Fruit fly (Drosophila melanogaster): ENCODE data around the gene CG14621.

Gene CG14621

DNA sequence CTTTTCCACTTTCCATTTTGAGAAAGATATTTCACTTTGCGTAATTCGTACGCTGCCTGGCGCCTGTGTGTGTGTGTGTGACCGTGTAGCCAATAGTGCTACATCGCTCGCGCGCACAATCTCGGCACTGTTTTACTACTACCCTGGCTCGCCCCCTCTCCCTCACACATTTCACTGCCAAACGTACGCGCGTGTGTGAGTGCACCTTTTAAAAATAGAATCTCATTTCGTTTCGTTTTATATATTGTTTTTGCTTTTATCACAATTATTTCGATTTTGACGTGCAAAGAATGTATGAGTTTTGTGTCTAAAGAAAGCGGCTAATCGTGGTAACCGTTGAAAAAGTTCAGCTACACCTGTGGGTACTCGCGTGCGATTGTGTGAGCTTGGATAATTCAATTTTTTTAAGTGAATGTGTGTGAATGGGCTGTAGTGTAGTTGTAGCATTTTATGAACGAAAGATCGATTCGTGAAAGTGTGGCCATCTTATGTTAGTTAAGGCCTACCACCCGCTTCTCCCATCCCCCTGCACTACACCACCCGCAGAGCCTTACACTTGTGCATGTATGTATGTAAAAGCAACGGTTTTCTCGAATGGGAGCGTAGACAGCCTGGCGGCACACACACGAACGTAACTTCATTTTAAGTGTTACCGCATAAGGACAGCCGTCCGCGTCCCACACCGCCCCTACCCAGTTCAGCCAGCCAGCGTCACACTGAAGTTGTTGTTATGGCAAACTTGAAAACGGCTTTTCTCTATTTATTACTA lies 12.3 kb downstream of the CG14621 start:
- TF ChIP-seq CG14655 (GFP tag; optimal IDR thresholded peaks at IDR 0.05) (no peak), Pif1A (GFP tag; optimal IDR thresholded peaks at IDR 0.05) (no peak), CG13204 (GFP tag; optimal IDR thresholded peaks at IDR 0.05) (no peak), CG4496 (GFP tag; IDR thresholded peaks at IDR 0.05) (no peak; the same call in 2 of the 3 replicates), CG32121 (GFP tag; IDR thresholded peaks at IDR 0.05) (no peak), rn (GFP tag; IDR thresholded peaks at IDR 0.05) (no peak), CG12605 (GFP tag; IDR thresholded peaks at IDR 0.05) (no peak), CG34367 (tag; optimal IDR thresholded peaks at IDR 0.05) (no peak), CG15710 (tag; optimal IDR thresholded peaks at IDR 0.05) (no peak), Pif1B (GFP tag; optimal IDR thresholded peaks at IDR 0.05) (no peak), EcR (GFP tag; optimal IDR thresholded peaks at IDR 0.05) (no peak), Snoo (tag; optimal IDR thresholded peaks at IDR 0.05) (no peak), fd96Ca (GFP tag; IDR thresholded peaks at IDR 0.05) (no peak), D1 (tag; optimal IDR thresholded peaks at IDR 0.05) (no peak), gl (tag; optimal IDR thresholded peaks at IDR 0.05) (no peak)

- TF ChIP-seq Ets98B (GFP tag; IDR thresholded peaks at IDR 0.05): peak; percentile 50
- peak; percentile 74 for TF ChIP-seq CG4496 (GFP tag; IDR thresholded peaks at IDR 0.05)
- peak; percentile 76 for TF ChIP-seq CG12605 (GFP tag; IDR thresholded peaks at IDR 0.05)
- peak; percentile 67 for TF ChIP-seq CG32121 (GFP tag; IDR thresholded peaks at IDR 0.05)
- TF ChIP-seq fd96Ca (GFP tag; IDR thresholded peaks at IDR 0.05): peak; percentile 55; the same call in 1 of the 3 replicates
- no peak for TF ChIP-seq CG9948 (tag; optimal IDR thresholded peaks at IDR 0.05)
These were observed 17.3 kb downstream of the CG14621 start for dm6 chrX:22461218-22461760.

DNA sequence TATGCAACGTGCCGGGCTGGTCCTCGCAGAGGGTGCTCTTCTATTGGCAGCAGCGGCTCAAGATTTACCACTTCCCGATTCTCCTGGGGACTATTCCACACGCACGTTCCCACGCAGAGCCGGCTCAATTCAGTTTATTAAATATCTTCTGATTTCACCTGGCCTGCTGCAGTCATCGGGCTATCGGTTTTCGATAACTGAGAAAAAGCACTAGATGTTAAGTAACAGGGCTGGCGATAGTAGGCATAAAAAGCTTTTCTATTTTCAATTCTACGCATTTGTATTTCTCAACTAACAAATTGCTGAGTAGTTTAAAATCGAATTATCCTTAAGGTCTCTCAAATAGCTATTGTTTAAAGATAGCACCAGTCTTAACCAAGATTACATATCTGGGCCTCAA lies 27.8 kb downstream of the CG14621 start, which contains the start of gene CG14613:
TSS of gene CG14613 (minus strand) at position 203 of the 400 bp plus-strand sequence.
- TF ChIP-seq Pif1A (GFP tag; optimal IDR thresholded peaks at IDR 0.05): no peak
- no peak for TF ChIP-seq CG13204 (GFP tag; optimal IDR thresholded peaks at IDR 0.05)
- TF ChIP-seq CG12605 (GFP tag; IDR thresholded peaks at IDR 0.05): no peak
- TF ChIP-seq Ets98B (GFP tag; IDR thresholded peaks at IDR 0.05): no peak
- TF ChIP-seq Pif1B (GFP tag; optimal IDR thresholded peaks at IDR 0.05): no peak
- TF ChIP-seq CG8301 (tag; optimal IDR thresholded peaks at IDR 0.05): no peak
- TF ChIP-seq Snoo (tag; optimal IDR thresholded peaks at IDR 0.05): no peak
- no peak for TF ChIP-seq CG4496 (GFP tag; IDR thresholded peaks at IDR 0.05)
- no peak for TF ChIP-seq CG8159 (tag; optimal IDR thresholded peaks at IDR 0.05)
- TF ChIP-seq CG15710 (tag; optimal IDR thresholded peaks at IDR 0.05): no peak
- TF ChIP-seq CG10348 (GFP tag; IDR thresholded peaks at IDR 0.05): no peak
- no peak for TF ChIP-seq fd96Ca (GFP tag; IDR thresholded peaks at IDR 0.05)
- TF ChIP-seq CG34367 (tag; optimal IDR thresholded peaks at IDR 0.05): no peak
- TF ChIP-seq rn (GFP tag; IDR thresholded peaks at IDR 0.05): no peak

DNA sequence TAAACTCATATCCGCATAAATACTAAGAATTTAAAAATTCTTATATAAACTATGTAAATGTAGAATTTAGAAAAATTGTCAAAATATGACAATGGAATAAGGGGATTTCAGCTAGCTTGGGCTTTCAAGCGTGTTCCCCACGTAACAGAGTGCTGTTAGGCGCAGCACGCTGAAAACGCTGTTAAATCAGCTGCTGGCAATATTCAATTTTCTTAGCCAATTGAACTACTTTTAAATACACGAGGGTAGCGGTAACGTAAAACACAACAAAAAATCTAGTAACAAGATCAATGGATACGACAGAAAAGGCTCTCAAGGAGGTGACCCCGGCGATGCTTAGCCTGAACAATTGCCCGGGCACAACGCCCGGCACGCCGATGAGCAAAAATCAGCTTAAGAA lies 29.5 kb downstream of the CG14621 start, which contains the start of gene CG14618:
TSS of gene CG14618 (plus strand) at position 179 of the 400 bp plus-strand sequence.
- no peak for TF ChIP-seq D1 (tag; optimal IDR thresholded peaks at IDR 0.05)
- no peak for TF ChIP-seq CG17806 (tag; optimal IDR thresholded peaks at IDR 0.05)
- TF ChIP-seq rn (GFP tag; IDR thresholded peaks at IDR 0.05): no peak
- TF ChIP-seq EcR (GFP tag; optimal IDR thresholded peaks at IDR 0.05): no peak
- TF ChIP-seq Pif1A (GFP tag; optimal IDR thresholded peaks at IDR 0.05): no peak
- TF ChIP-seq CG13204 (GFP tag; optimal IDR thresholded peaks at IDR 0.05): no peak
- TF ChIP-seq Ets98B (GFP tag; IDR thresholded peaks at IDR 0.05): no peak
- TF ChIP-seq CG32121 (GFP tag; IDR thresholded peaks at IDR 0.05): no peak
- no peak for TF ChIP-seq gl (tag; optimal IDR thresholded peaks at IDR 0.05)
- TF ChIP-seq CG9948 (tag; optimal IDR thresholded peaks at IDR 0.05): no peak
- TF ChIP-seq CG8159 (tag; optimal IDR thresholded peaks at IDR 0.05): no peak
- TF ChIP-seq Pif1B (GFP tag; optimal IDR thresholded peaks at IDR 0.05): no peak
- TF ChIP-seq CG34367 (tag; optimal IDR thresholded peaks at IDR 0.05): no peak
- no peak for TF ChIP-seq CG4496 (GFP tag; IDR thresholded peaks at IDR 0.05)
- no peak for TF ChIP-seq CG14655 (GFP tag; optimal IDR thresholded peaks at IDR 0.05)
- TF ChIP-seq CG15710 (tag; optimal IDR thresholded peaks at IDR 0.05): no peak
- TF ChIP-seq CG10348 (GFP tag; IDR thresholded peaks at IDR 0.05): no peak
- no peak for TF ChIP-seq CG12605 (GFP tag; IDR thresholded peaks at IDR 0.05)

DNA sequence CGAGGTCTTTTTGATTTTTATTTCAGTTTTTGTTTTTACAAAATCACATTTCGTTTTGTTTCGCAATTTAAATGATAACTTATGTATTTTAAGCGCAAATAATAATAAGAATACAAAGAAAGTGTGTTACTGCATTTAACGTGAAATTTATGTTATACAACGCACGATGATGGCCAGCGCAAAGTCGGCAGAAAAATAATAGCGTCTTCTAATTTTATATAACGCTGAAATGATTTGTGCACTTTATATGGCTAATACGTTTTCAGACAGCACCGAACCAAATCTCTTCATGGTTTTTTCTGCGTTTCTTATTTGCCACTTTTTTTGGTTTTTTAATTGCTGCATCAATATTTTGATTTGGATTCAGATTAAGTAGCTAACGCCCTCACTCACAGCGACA lies 30.9 kb downstream of the CG14621 start:
- TF ChIP-seq CG13204 (GFP tag; optimal IDR thresholded peaks at IDR 0.05): no peak
- no peak for TF ChIP-seq CG14655 (GFP tag; optimal IDR thresholded peaks at IDR 0.05)
- TF ChIP-seq CG32121 (GFP tag; IDR thresholded peaks at IDR 0.05): no peak
- no peak for TF ChIP-seq Pif1A (GFP tag; optimal IDR thresholded peaks at IDR 0.05)
- TF ChIP-seq CG9948 (tag; optimal IDR thresholded peaks at IDR 0.05): no peak
- no peak for TF ChIP-seq D1 (tag; optimal IDR thresholded peaks at IDR 0.05)
- no peak for TF ChIP-seq CG8301 (tag; optimal IDR thresholded peaks at IDR 0.05)
- TF ChIP-seq CG12605 (GFP tag; IDR thresholded peaks at IDR 0.05): no peak
- TF ChIP-seq rn (GFP tag; IDR thresholded peaks at IDR 0.05): no peak
- TF ChIP-seq CG15710 (tag; optimal IDR thresholded peaks at IDR 0.05): no peak
- no peak for TF ChIP-seq EcR (GFP tag; optimal IDR thresholded peaks at IDR 0.05)
- TF ChIP-seq CG4496 (GFP tag; IDR thresholded peaks at IDR 0.05): no peak
- TF ChIP-seq CG17806 (tag; optimal IDR thresholded peaks at IDR 0.05): no peak
- TF ChIP-seq CG34367 (tag; optimal IDR thresholded peaks at IDR 0.05): no peak
- no peak for TF ChIP-seq CG10348 (GFP tag; IDR thresholded peaks at IDR 0.05)
- TF ChIP-seq gl (tag; optimal IDR thresholded peaks at IDR 0.05): no peak

Measured in whole organism, pupa.